Fruit fly (Drosophila melanogaster) whole organism, wandering third instar larva: ENCODE results near the gene Actn3.

Source experiments
- CrebA ChIP-seq: fragments of 200-800 bp; sonication (Bioruptor generic); optimal IDR thresholded peaks from 2 replicates; lab custom pipeline; 2016; ENCODE audit warnings: missing biosample characterization, mild to moderate bottlenecking, missing genetic modification characterization, borderline replicate concordance
- Hr78 ChIP-seq: fragments of >200 bp; optimal IDR thresholded peaks from 2 replicates; lab custom pipeline; 2017; ENCODE audit warnings: missing biosample characterization, missing genetic modification characterization
- Jra ChIP-seq: sonication (Bioruptor generic); optimal IDR thresholded peaks from 2 replicates; lab custom pipeline; 2016; ENCODE audit warnings: missing biosample characterization, missing genetic modification characterization
- dmrt93B ChIP-seq: fragments of 200-800 bp; sonication (Bioruptor generic); optimal IDR thresholded peaks from 2 replicates; lab custom pipeline; 2018; ENCODE audit warnings: missing biosample characterization, mild to moderate bottlenecking, missing genetic modification characterization
- h ChIP-seq: fragments of 200-800 bp; sonication (Bioruptor generic); optimal IDR thresholded peaks from 3 replicates; lab custom pipeline; 2016; ENCODE audit warnings: missing biosample characterization, mild to moderate bottlenecking, missing genetic modification characterization
- pan ChIP-seq: fragments of >200 bp; optimal IDR thresholded peaks from 2 replicates; lab custom pipeline; 2017
- psq ChIP-seq: fragments of 200-800 bp; sonication (Bioruptor generic); optimal IDR thresholded peaks from 3 replicates; lab custom pipeline; 2017; ENCODE audit warnings: missing biosample characterization, mild to moderate bottlenecking, missing genetic modification characterization, moderate library complexity
- sage ChIP-seq: fragments of 200-800 bp; sonication (Bioruptor generic); optimal IDR thresholded peaks from 2 replicates; lab custom pipeline; 2016; ENCODE audit warnings: missing biosample characterization, mild to moderate bottlenecking, missing genetic modification characterization
- usp ChIP-seq: fragments of >200 bp; optimal IDR thresholded peaks from 2 replicates; lab custom pipeline; 2017; ENCODE audit warnings: missing biosample characterization, missing genetic modification characterization

- no peak for TF ChIP-seq psq
- no peak for TF ChIP-seq usp (GFP tag; lab: Kevin White, UChicago)
- no peak for TF ChIP-seq dmrt93B
- TF ChIP-seq h (GFP tag; lab: Kevin White, UChicago), result no peak
- no peak for TF ChIP-seq Jra
- no peak for TF ChIP-seq Hr78 (GFP tag; lab: Kevin White, UChicago)
- TF ChIP-seq CrebA, result no peak
- TF ChIP-seq pan (lab: Kevin White, UChicago), result no peak
- no peak for TF ChIP-seq sage (GFP tag; lab: Kevin White, UChicago)
Measured at dm6 chr3R:16980958-16981623, 3.5 kb upstream of the Actn3 start.
